Worm (Caenorhabditis elegans) whole organism, L2 larva: ENCODE results near the gene C46H3.2.

Source experiments
- elt-1 ChIP-seq: fragments of 150-350 bp; optimal IDR thresholded peaks from 2 replicates; lab custom pipeline; 2014; ENCODE audit warnings: missing biosample characterization, missing genetic modification characterization
- nhr-11 ChIP-seq: fragments of 150-350 bp; optimal IDR thresholded peaks from 2 replicates; lab custom pipeline; 2014; ENCODE audit warnings: missing biosample characterization, missing genetic modification characterization
- nhr-12 ChIP-seq: fragments of 150-350 bp; optimal IDR thresholded peaks from 2 replicates; lab custom pipeline; 2014; ENCODE audit warnings: missing biosample characterization, missing genetic modification characterization
- skn-1 ChIP-seq: sonication (generic microtip); optimal IDR thresholded peaks from 2 replicates; lab custom pipeline; 2017; ENCODE audit warnings: missing biosample characterization, missing genetic modification characterization
- unc-39 ChIP-seq: fragments of 150-350 bp; optimal IDR thresholded peaks from 2 replicates; lab custom pipeline; 2014; ENCODE audit warnings: missing biosample characterization, missing genetic modification characterization
- unc-62 ChIP-seq: fragments of 150-350 bp; optimal IDR thresholded peaks from 2 replicates; lab custom pipeline; 2014; ENCODE audit warnings: missing biosample characterization, missing genetic modification reagents, missing genetic modification characterization
- ztf-4 ChIP-seq: fragments of 150-350 bp; optimal IDR thresholded peaks from 2 replicates; lab custom pipeline; 2014; ENCODE audit warnings: missing biosample characterization, missing genetic modification characterization

DNA sequence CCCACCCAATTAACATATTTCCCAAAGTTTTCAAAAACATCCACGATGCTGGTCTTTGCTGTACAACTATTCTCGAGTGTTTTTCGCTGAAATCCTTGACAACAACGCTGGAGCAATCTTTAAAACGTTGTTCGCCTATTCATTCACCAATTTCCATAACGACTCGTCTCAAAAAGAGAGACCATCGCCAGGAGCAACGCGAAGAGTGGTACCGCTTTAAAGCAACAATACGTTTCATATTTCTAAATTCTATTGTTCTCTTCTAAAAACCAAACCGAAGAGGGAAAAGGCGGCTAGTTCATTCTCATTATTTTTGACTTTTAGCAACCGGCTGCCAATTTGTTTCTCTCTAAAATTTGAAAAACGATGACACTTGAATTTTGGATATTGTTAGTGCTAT, 40.0 kb upstream of the C46H3.2 start, which contains the start of gene C25G6.1:
- TF ChIP-seq ztf-4 (tag; lab: Kevin White, UChicago) (no peak), nhr-12 (no peak), skn-1 (tag; lab: Kevin White, UChicago) (no peak), unc-62 (GFP tag; lab: Kevin White, UChicago) (no peak), nhr-11 (tag; lab: Kevin White, UChicago) (no peak), unc-39 (no peak), elt-1 (tag; lab: Kevin White, UChicago) (no peak)
